Worm (Caenorhabditis elegans): ENCODE data around the gene R166.3.

ce11 chrII:10559671-10560184 is 20.6 kb upstream of the R166.3 start:
- TF ChIP-seq tab-1 (GFP tag; IDR thresholded peaks at IDR 0.05): no peak
- TF ChIP-seq ztf-29 (GFP tag; IDR thresholded peaks at IDR 0.05): no peak
